Worm (Caenorhabditis elegans): ENCODE measurements around the gene R05C11.2.
"Not testable (repeated sequence)": the region's sequence is repeated elsewhere in the genome, so short reads cannot be mapped to it uniquely, and the experiment has no call there.

The R05C11.2 gene

ce11 chrIV:2053591-2053990 is 5.3 kb downstream of the R05C11.2 start:
- TF ChIP-seq ztf-23 (GFP tag; IDR thresholded peaks at IDR 0.05) = no peak
- TF ChIP-seq flt-1 (GFP tag; IDR thresholded peaks at IDR 0.05) = no peak
- TF ChIP-seq klf-2 (GFP tag; conservative IDR thresholded peaks at IDR 0.05) = no peak

- TF ChIP-seq med-1 (GFP tag; optimal IDR thresholded peaks at IDR 0.05; ENCODE audit: insufficient read depth) = no peak
- TF ChIP-seq klf-2 (GFP tag; conservative IDR thresholded peaks at IDR 0.05) = no peak
- no peak for TF ChIP-seq ref-1 (GFP tag; conservative IDR thresholded peaks at IDR 0.05)
- TF ChIP-seq ztf-23 (GFP tag; IDR thresholded peaks at IDR 0.05) = no peak
- no peak for TF ChIP-seq T22C8.4 (GFP tag; IDR thresholded peaks at IDR 0.05)
- TF ChIP-seq cog-1 (tag; optimal IDR thresholded peaks at IDR 0.05) = no peak
- TF ChIP-seq flt-1 (GFP tag; IDR thresholded peaks at IDR 0.05) = no peak
- TF ChIP-seq ztf-29 (GFP tag; IDR thresholded peaks at IDR 0.05) = no peak
- TF ChIP-seq tab-1 (GFP tag; IDR thresholded peaks at IDR 0.05) = no peak
Measured at ce11 chrIV:2052337-2052736, 6.6 kb downstream of the R05C11.2 start.

ce11 chrIV:2051195-2051594 is 7.7 kb downstream of the R05C11.2 start, which contains the start of gene R05C11.4:
Gene R05C11.4, plus strand, starts transcription at chrIV:2051495.
- not testable (repeated sequence) for TF ChIP-seq klf-2 (GFP tag; conservative IDR thresholded peaks at IDR 0.05); ztf-29 (GFP tag; IDR thresholded peaks at IDR 0.05); cog-1 (tag; optimal IDR thresholded peaks at IDR 0.05)

- TF ChIP-seq cog-1 (tag; optimal IDR thresholded peaks at IDR 0.05) (peak; percentile 81), med-1 (GFP tag; optimal IDR thresholded peaks at IDR 0.05; ENCODE audit: insufficient read depth) (no peak), flt-1 (GFP tag; IDR thresholded peaks at IDR 0.05) (0 out of 2 replicates have a peak, but pooled peaks have one; percentile 22)
Measured at ce11 chrIV:2048839-2049238, 10.1 kb downstream of the R05C11.2 start.

- TF ChIP-seq flt-1 (GFP tag; IDR thresholded peaks at IDR 0.05) (no peak), ref-1 (GFP tag; conservative IDR thresholded peaks at IDR 0.05) (no peak), ztf-23 (GFP tag; IDR thresholded peaks at IDR 0.05) (no peak), T22C8.4 (GFP tag; IDR thresholded peaks at IDR 0.05) (no peak), klf-2 (GFP tag; conservative IDR thresholded peaks at IDR 0.05) (no peak), ztf-29 (GFP tag; IDR thresholded peaks at IDR 0.05) (no peak), cog-1 (tag; optimal IDR thresholded peaks at IDR 0.05) (no peak)
Measured at ce11 chrIV:2037497-2037896, 21.4 kb downstream of the R05C11.2 start.

- no peak for TF ChIP-seq tab-1 (GFP tag; IDR thresholded peaks at IDR 0.05)
- no peak for TF ChIP-seq klf-2 (GFP tag; conservative IDR thresholded peaks at IDR 0.05)
- no peak for TF ChIP-seq ztf-29 (GFP tag; IDR thresholded peaks at IDR 0.05)
- no peak for TF ChIP-seq ref-1 (GFP tag; conservative IDR thresholded peaks at IDR 0.05)
- TF ChIP-seq T22C8.4 (GFP tag; IDR thresholded peaks at IDR 0.05) = no peak
- TF ChIP-seq ztf-23 (GFP tag; IDR thresholded peaks at IDR 0.05) = no peak
- no peak for TF ChIP-seq med-1 (GFP tag; optimal IDR thresholded peaks at IDR 0.05; ENCODE audit: insufficient read depth)
Measured at ce11 chrIV:2036974-2037373, 21.9 kb downstream of the R05C11.2 start, which contains the start of the genes Y76B12C.9 and cng-2. Gene Y76B12C.9, minus strand, starts transcription at chrIV:2037074. Gene cng-2, plus strand, starts transcription at chrIV:2037191.

- TF ChIP-seq ztf-23 (GFP tag; IDR thresholded peaks at IDR 0.05) (peak; percentile 84), cog-1 (tag; optimal IDR thresholded peaks at IDR 0.05) (peak; percentile 54), tab-1 (GFP tag; IDR thresholded peaks at IDR 0.05) (peak; percentile 51; the same call in 1 of the 2 replicates), klf-2 (GFP tag; conservative IDR thresholded peaks at IDR 0.05) (peak; percentile 74; the same call in 1 of the 2 replicates), ref-1 (GFP tag; conservative IDR thresholded peaks at IDR 0.05) (0 out of 2 replicates have a peak, but pooled peaks have one; percentile 29), ztf-29 (GFP tag; IDR thresholded peaks at IDR 0.05) (no peak), T22C8.4 (GFP tag; IDR thresholded peaks at IDR 0.05) (no peak), flt-1 (GFP tag; IDR thresholded peaks at IDR 0.05) (peak; percentile 72), med-1 (GFP tag; optimal IDR thresholded peaks at IDR 0.05; ENCODE audit: insufficient read depth) (no peak)
Measured at ce11 chrIV:2032946-2033411, 25.9 kb downstream of the R05C11.2 start, which contains the start of gene cpsf-1. Gene cpsf-1, minus strand, starts transcription at chrIV:2032996.

ce11 chrIV:2008920-2009319 is 50.0 kb downstream of the R05C11.2 start:
- TF ChIP-seq med-1 (GFP tag; optimal IDR thresholded peaks at IDR 0.05; ENCODE audit: insufficient read depth) (no peak), ztf-23 (GFP tag; IDR thresholded peaks at IDR 0.05) (no peak), flt-1 (GFP tag; IDR thresholded peaks at IDR 0.05) (no peak), ref-1 (GFP tag; conservative IDR thresholded peaks at IDR 0.05) (no peak), tab-1 (GFP tag; IDR thresholded peaks at IDR 0.05) (no peak), ztf-29 (GFP tag; IDR thresholded peaks at IDR 0.05) (no peak), klf-2 (GFP tag; conservative IDR thresholded peaks at IDR 0.05) (no peak), T22C8.4 (GFP tag; IDR thresholded peaks at IDR 0.05) (no peak), cog-1 (tag; optimal IDR thresholded peaks at IDR 0.05) (no peak)

All from whole organism, midembryonic.